Worm (Caenorhabditis elegans) whole organism, young adult: ENCODE measurements around the gene slfl-5.

Experiments
- D2030.7 ChIP-seq: fragments of 200-800 bp; sonication (Bioruptor generic); IDR thresholded peaks from 2 replicates; pipeline ENCODE4 v1.3.6; 2022; ENCODE audit warnings: missing genetic modification reagents, missing genetic modification characterization, missing compliant biosample characterization
- ama-1 ChIP-seq, 3 experiments: fragments of 150-350 bp in 1 of 3; sonication (generic microtip) in 2 of 3; optimal IDR thresholded peaks; 2 replicates each; lab custom pipeline; 2014 to 2018; ENCODE audit warnings: missing biosample characterization in 2 of 3, missing genetic modification characterization in 2 of 3, missing genetic modification reagents in 2 of 3
- ceh-100 ChIP-seq: fragments of 200-800 bp; sonication (Bioruptor generic); IDR thresholded peaks from 2 replicates; pipeline ENCODE4 v1.3.6; 2022; ENCODE audit warnings: missing genetic modification reagents, missing genetic modification characterization, missing compliant biosample characterization
- nhr-27 ChIP-seq: fragments of 200-800 bp; sonication (Bioruptor generic); optimal IDR thresholded peaks from 2 replicates; lab custom pipeline; 2018; ENCODE audit warnings: mild to moderate bottlenecking, missing genetic modification characterization, moderate library complexity, missing compliant biosample characterization
- snpc-3.4 ChIP-seq: sonication (generic microtip); optimal IDR thresholded peaks from 2 replicates; lab custom pipeline; 2017; ENCODE audit warnings: missing genetic modification characterization, mild to moderate bottlenecking, missing compliant biosample characterization, antibody characterized with exemption, moderate library complexity, missing genotype, missing genetic modification reagents
- snpc-4 ChIP-seq, 5 experiments: fragments of 150-350 bp in 1 of 5; sonication (generic microtip) in 4 of 5; optimal IDR thresholded peaks; 2 replicates each; lab custom pipeline; 2014 to 2018; ENCODE audit warnings: missing genetic modification characterization in 5 of 5, missing biosample characterization in 3 of 5, antibody characterized with exemption in 2 of 5, mild to moderate bottlenecking in 2 of 5, missing compliant biosample characterization in 2 of 5, missing genotype in 2 of 5, moderate library complexity in 2 of 5, missing genetic modification reagents in 1 of 5
- unc-62 ChIP-seq: fragments of 150-350 bp; optimal IDR thresholded peaks from 2 replicates; lab custom pipeline; 2014; ENCODE audit warnings: missing biosample characterization, missing genetic modification reagents, missing genetic modification characterization

DNA sequence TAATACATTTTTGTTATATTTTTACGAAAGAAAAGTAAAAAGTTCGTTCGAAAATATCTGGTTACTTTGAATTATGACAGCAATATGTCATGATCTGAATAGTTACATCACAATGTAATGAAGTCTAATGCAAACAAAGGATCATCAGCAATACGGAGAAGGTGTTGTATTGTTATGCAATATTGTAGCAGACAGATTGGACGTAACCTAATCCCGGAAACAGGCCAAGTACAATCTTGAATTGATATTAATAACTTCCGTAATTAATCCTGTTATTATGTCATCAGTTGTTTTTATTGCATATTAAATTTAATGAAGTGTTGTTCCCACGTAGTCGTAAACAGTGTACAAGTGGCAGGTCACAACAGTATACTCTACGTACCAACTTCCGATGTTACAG lies 36.7 kb upstream of the slfl-5 start:
- TF ChIP-seq unc-62 (GFP tag; lab: Kevin White, UChicago), result no peak
- TF ChIP-seq ceh-100 (GFP tag; lab: Robert Waterston, UW), result no peak
- TF ChIP-seq D2030.7 (GFP tag; lab: Robert Waterston, UW), result no peak
- TF ChIP-seq snpc-4 (GFP tag; optimal IDR thresholded peaks at IDR 0.05; lab: Kevin White, UChicago), result no peak
- no peak for TF ChIP-seq snpc-4 (tag; optimal IDR thresholded peaks at IDR 0.05; lab: Kevin White, UChicago)
- TF ChIP-seq ama-1 (optimal IDR thresholded peaks at IDR 0.05; lab: Kevin White, UChicago), result no peak
- TF ChIP-seq ama-1 (GFP tag; optimal IDR thresholded peaks at IDR 0.05; lab: Kevin White, UChicago), result no peak
- no peak for TF ChIP-seq snpc-3.4 (tag; lab: Kevin White, UChicago)
- TF ChIP-seq nhr-27 (tag; lab: Kevin White, UChicago), result no peak
